Fruit fly (Drosophila melanogaster): Measurements from ENCODE around the gene CG31368.

Gene CG31368

dm6 chr3R:11882506-11882953 lies at the start of gene CG31368, which contains the start of gene CG6962 (continued):
- TF ChIP-seq Sox102F (GFP tag; optimal IDR thresholded peaks at IDR 0.05) (peak; percentile 88), CG4617 (GFP tag; optimal IDR thresholded peaks at IDR 0.05; ENCODE audit: borderline replicate concordance) (peak; percentile 90), gem (tag; optimal IDR thresholded peaks at IDR 0.05) (peak; percentile 93), CG7839 (tag; optimal IDR thresholded peaks at IDR 0.05) (peak; percentile 87), Kr (GFP tag; optimal IDR thresholded peaks at IDR 0.05) (no peak), pum (GFP tag; optimal IDR thresholded peaks at IDR 0.05) (peak; percentile 63), CG32772 (GFP tag; IDR thresholded peaks at IDR 0.05) (peak; percentile 82), sob (GFP tag; IDR thresholded peaks at IDR 0.05) (peak; percentile 86), Fer1 (GFP tag; optimal IDR thresholded peaks at IDR 0.05) (peak; percentile 70), C15 (GFP tag; IDR thresholded peaks at IDR 0.05) (no peak), gt (GFP tag; IDR thresholded peaks at IDR 0.05) (peak; percentile 49; the same call in 1 of the 2 replicates), dati (GFP tag; IDR thresholded peaks at IDR 0.05) (no peak), CG10462 (GFP tag; optimal IDR thresholded peaks at IDR 0.05) (peak; percentile 47), mam (GFP tag; optimal IDR thresholded peaks at IDR 0.05) (peak; percentile 69), Neu2 (GFP tag; optimal IDR thresholded peaks at IDR 0.05; ENCODE audit: borderline replicate concordance) (no peak), cas (GFP tag; IDR thresholded peaks at IDR 0.05) (0 out of 2 replicates have a peak, but pooled peaks have one; percentile 46), YL-1 (GFP tag; optimal IDR thresholded peaks at IDR 0.05) (peak; percentile 79), sim (GFP tag; IDR thresholded peaks at IDR 0.05) (no peak), amos (GFP tag; IDR thresholded peaks at IDR 0.05; ENCODE audit: partially characterized antibody) (no peak), ssp (GFP tag; IDR thresholded peaks at IDR 0.05) (peak; percentile 98), CG31441 (GFP tag; IDR thresholded peaks at IDR 0.05) (peak; percentile 84), CG15601 (tag; optimal IDR thresholded peaks at IDR 0.05) (peak; percentile 83), Dad (GFP tag; optimal IDR thresholded peaks at IDR 0.05) (peak; percentile 66), Ets97D (GFP tag; optimal IDR thresholded peaks at IDR 0.05) (peak; percentile 70), CG17328 (GFP tag; IDR thresholded peaks at IDR 0.05) (peak; percentile 64), CG31365 (tag; optimal IDR thresholded peaks at IDR 0.05) (no peak), CG8281 (tag; optimal IDR thresholded peaks at IDR 0.05) (peak; percentile 33), CG3995 (GFP tag; optimal IDR thresholded peaks at IDR 0.05) (peak; percentile 54), CG33557 (GFP tag; optimal IDR thresholded peaks at IDR 0.05) (peak; percentile 68), CG18476 (GFP tag; optimal IDR thresholded peaks at IDR 0.05) (peak; percentile 76), run (tag; optimal IDR thresholded peaks at IDR 0.05) (peak; percentile 13), phol (tag; optimal IDR thresholded peaks at IDR 0.05) (peak; percentile 92), sug (tag; optimal IDR thresholded peaks at IDR 0.05) (peak; percentile 86), z (GFP tag; IDR thresholded peaks at IDR 0.05) (no peak), Fer3 (tag; optimal IDR thresholded peaks at IDR 0.05) (peak; percentile 88), Awh (GFP tag; IDR thresholded peaks at IDR 0.05) (peak; percentile 58; the same call in 1 of the 2 replicates), Sin3A (optimal IDR thresholded peaks at IDR 0.05) (peak; percentile 86), CG32767 (GFP tag; IDR thresholded peaks at IDR 0.05) (peak; percentile 63; the same call in 1 of the 2 replicates), MTF-1 (GFP tag; optimal IDR thresholded peaks at IDR 0.05; ENCODE audit: borderline replicate concordance) (peak; percentile 37), CG12299 (tag; optimal IDR thresholded peaks at IDR 0.05) (peak; percentile 73), CG11695 (GFP tag; IDR thresholded peaks at IDR 0.05) (peak; percentile 51; the same call in 1 of the 3 replicates), CHES-1-like (GFP tag; optimal IDR thresholded peaks at IDR 0.05) (peak; percentile 73), sc (optimal IDR thresholded peaks at IDR 0.05) (no peak), sc (GFP tag; optimal IDR thresholded peaks at IDR 0.05) (peak; percentile 49), slbo (GFP tag; IDR thresholded peaks at IDR 0.05) (peak; percentile 93), CG8388 (GFP tag; optimal IDR thresholded peaks at IDR 0.05) (peak; percentile 69), CG11504 (tag; optimal IDR thresholded peaks at IDR 0.05) (peak; percentile 86), CTCF (GFP tag; optimal IDR thresholded peaks at IDR 0.05) (peak; percentile 33), nom (GFP tag; optimal IDR thresholded peaks at IDR 0.05) (peak; percentile 28), CG10565 (GFP tag; optimal IDR thresholded peaks at IDR 0.05) (peak; percentile 22), CG17802 (tag; optimal IDR thresholded peaks at IDR 0.05) (peak; percentile 82), CG1602 (GFP tag; optimal IDR thresholded peaks at IDR 0.05) (peak; percentile 80)

Data from whole organism, embryonic.